Fruit fly (Drosophila melanogaster) S2 (cell line): ENCODE results near the gene Claspin.

Experiments used
- CG8478 ChIP-seq: fragments of >200 bp; optimal IDR thresholded peaks from 2 replicates; lab custom pipeline; 2018
- CTCF ChIP-seq, 2 experiments: fragments of >200 bp; optimal IDR thresholded peaks; 2 replicates each; lab custom pipeline; 2018

DNA sequence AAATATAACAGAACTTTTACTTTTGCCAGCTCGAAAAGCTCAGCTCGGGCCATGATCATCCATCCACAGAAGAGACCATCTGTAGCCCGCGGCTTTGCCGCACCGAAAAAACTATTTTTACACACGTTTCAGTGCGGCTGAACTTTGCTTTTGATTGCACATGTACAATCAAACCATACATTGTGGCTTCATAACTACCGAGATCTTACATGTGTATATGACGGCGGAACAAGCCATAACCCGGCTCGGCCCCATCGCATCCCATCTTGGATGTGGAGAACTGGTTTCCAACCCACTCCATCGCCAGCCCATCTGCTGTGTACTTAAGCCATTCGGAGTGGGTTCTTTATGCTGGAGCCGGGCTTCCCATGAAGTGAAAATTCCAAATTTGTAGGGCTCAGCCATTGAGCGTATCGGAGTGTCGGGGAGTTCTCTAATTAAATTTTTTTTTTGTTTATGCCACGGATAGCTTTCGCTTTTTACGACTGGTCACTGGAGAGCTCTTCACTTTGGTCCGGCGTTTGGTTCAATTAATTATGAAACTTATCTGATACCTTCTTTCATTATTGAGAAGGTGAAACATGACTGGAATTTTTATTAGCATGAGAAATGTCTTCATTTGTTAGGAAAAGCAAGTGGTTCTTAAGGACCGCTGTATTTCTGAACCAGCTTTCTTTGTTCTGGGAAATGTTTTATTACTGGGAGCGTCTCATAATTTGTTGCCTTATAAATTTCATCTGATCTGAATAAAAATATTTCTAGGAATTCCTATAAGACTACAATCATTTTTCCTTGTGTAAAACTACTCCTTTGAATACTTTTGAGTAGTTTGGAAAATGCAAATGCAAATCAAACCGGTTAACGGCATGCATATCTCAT, 42.1 kb upstream of the Claspin start:
- TF ChIP-seq CTCF (optimal IDR thresholded peaks at IDR 0.05; lab: Kevin White, UChicago): no peak
- no peak for TF ChIP-seq CG8478 (lab: Kevin White, UChicago)
